Fruit fly (Drosophila melanogaster): ENCODE data around the gene CG6770.

The CG6770 gene

dm6 chr2L:12078123-12078658, 32.3 kb upstream of the CG6770 start:
- TF ChIP-seq CG15601 (tag; optimal IDR thresholded peaks at IDR 0.05), result no peak
- no peak for TF ChIP-seq ham (GFP tag; IDR thresholded peaks at IDR 0.05)
- no peak for TF ChIP-seq Max (GFP tag; optimal IDR thresholded peaks at IDR 0.05)
- TF ChIP-seq CG31224 (GFP tag; IDR thresholded peaks at IDR 0.05), result no peak
- TF ChIP-seq crol (GFP tag; IDR thresholded peaks at IDR 0.05), result peak; percentile 58
- TF ChIP-seq CG3281 (GFP tag; optimal IDR thresholded peaks at IDR 0.05), result no peak
- TF ChIP-seq z (GFP tag; IDR thresholded peaks at IDR 0.05), result no peak
- TF ChIP-seq Mrtf (GFP tag; IDR thresholded peaks at IDR 0.05), result 0 out of 3 replicates have a peak, but pooled peaks have one; percentile 33
- TF ChIP-seq scrt (GFP tag; optimal IDR thresholded peaks at IDR 0.05), result no peak
- no peak for TF ChIP-seq psq (GFP tag; optimal IDR thresholded peaks at IDR 0.05)
- TF ChIP-seq chinmo (GFP tag; IDR thresholded peaks at IDR 0.05; ENCODE audit: partially characterized antibody), result 0 out of 4 replicates have a peak, but pooled peaks have one; percentile 9
- TF ChIP-seq CTCF (GFP tag; optimal IDR thresholded peaks at IDR 0.05), result peak; percentile 82
- no peak for TF ChIP-seq org-1 (GFP tag; optimal IDR thresholded peaks at IDR 0.05)
- TF ChIP-seq Sry-β (GFP tag; optimal IDR thresholded peaks at IDR 0.05), result no peak
- TF ChIP-seq CG2199 (GFP tag; IDR thresholded peaks at IDR 0.05), result 0 out of 3 replicates have a peak, but pooled peaks have one; percentile 22
- TF ChIP-seq Hr39 (optimal IDR thresholded peaks at IDR 0.05), result peak; percentile 60
- peak; percentile 26 for TF ChIP-seq Med (GFP tag)
- TF ChIP-seq prd (optimal IDR thresholded peaks at IDR 0.05), result no peak
- TF ChIP-seq prd (GFP tag; IDR thresholded peaks at IDR 0.05), result peak; percentile 30; the same call in 1 of the 3 replicates

dm6 chr2L:12075850-12076249, 29.9 kb upstream of the CG6770 start, which contains the start of gene CG14947:
Gene CG14947, plus strand, starts transcription at chr2L:12076100.
- 0 out of 2 replicates have a peak, but pooled peaks have one; percentile 25 for TF ChIP-seq Nf-YA (GFP tag; IDR thresholded peaks at IDR 0.05)
- no peak for TF ChIP-seq rib (GFP tag; IDR thresholded peaks at IDR 0.05)
- 0 out of 2 replicates have a peak, but pooled peaks have one; percentile 13 for TF ChIP-seq NFAT (GFP tag; IDR thresholded peaks at IDR 0.05)
- peak; percentile 72 for TF ChIP-seq Med (GFP tag)
- TF ChIP-seq Xbp1 (GFP tag; optimal IDR thresholded peaks at IDR 0.05), result peak; percentile 13
- peak; percentile 15 for TF ChIP-seq CG2712 (tag; optimal IDR thresholded peaks at IDR 0.05)
- peak; percentile 20 for TF ChIP-seq Sox102F (GFP tag; optimal IDR thresholded peaks at IDR 0.05)
- TF ChIP-seq bsh (GFP tag; optimal IDR thresholded peaks at IDR 0.05), result peak in 1 of 2 experiments; percentile 20
- peak; percentile 30 for TF ChIP-seq zen (tag; optimal IDR thresholded peaks at IDR 0.05)
- peak; percentile 29 for TF ChIP-seq CG9727 (GFP tag; optimal IDR thresholded peaks at IDR 0.05)
- peak; percentile 11 for TF ChIP-seq lab (GFP tag; optimal IDR thresholded peaks at IDR 0.05)
- TF ChIP-seq tgo (GFP tag; IDR thresholded peaks at IDR 0.05), result 0 out of 3 replicates have a peak, but pooled peaks have one; percentile 14
- TF ChIP-seq Blimp-1 (GFP tag; optimal IDR thresholded peaks at IDR 0.05), result peak; percentile 42
- 0 out of 2 replicates have a peak, but pooled peaks have one; percentile 40 for TF ChIP-seq chm (GFP tag; IDR thresholded peaks at IDR 0.05)
- TF ChIP-seq row (GFP tag; IDR thresholded peaks at IDR 0.05), result peak; percentile 36; the same call in 1 of the 3 replicates
- TF ChIP-seq CG32772 (GFP tag; IDR thresholded peaks at IDR 0.05), result 0 out of 2 replicates have a peak, but pooled peaks have one; percentile 17
- peak; percentile 75 for TF ChIP-seq sens (GFP tag)
- peak; percentile 27 for TF ChIP-seq gem (tag; optimal IDR thresholded peaks at IDR 0.05)
- TF ChIP-seq Dp (GFP tag; optimal IDR thresholded peaks at IDR 0.05), result no peak
- peak; percentile 10 for TF ChIP-seq CG33557 (GFP tag; optimal IDR thresholded peaks at IDR 0.05)
- peak; percentile 43 for TF ChIP-seq Vsx1 (GFP tag; optimal IDR thresholded peaks at IDR 0.05)
- 0 out of 3 replicates have a peak, but pooled peaks have one; percentile 32 for TF ChIP-seq CG6175 (GFP tag; IDR thresholded peaks at IDR 0.05)
- 0 out of 2 replicates have a peak, but pooled peaks have one; percentile 28 for TF ChIP-seq Awh (GFP tag; IDR thresholded peaks at IDR 0.05)
- TF ChIP-seq Taf1 (GFP tag; IDR thresholded peaks at IDR 0.05), result no peak
- 0 out of 2 replicates have a peak, but pooled peaks have one; percentile 18 for TF ChIP-seq Ptx1 (GFP tag; IDR thresholded peaks at IDR 0.05)
- peak; percentile 59 for TF ChIP-seq CG17385 (GFP tag; optimal IDR thresholded peaks at IDR 0.05)
- no peak for TF ChIP-seq kni (GFP tag; optimal IDR thresholded peaks at IDR 0.05)
- peak; percentile 27; the same call in 1 of the 2 replicates for TF ChIP-seq ap (GFP tag; IDR thresholded peaks at IDR 0.05)
- peak; percentile 18; the same call in 1 of the 2 replicates for TF ChIP-seq crol (GFP tag; IDR thresholded peaks at IDR 0.05)
- peak; percentile 27 for TF ChIP-seq gsb-n (tag; optimal IDR thresholded peaks at IDR 0.05)
- no peak for TF ChIP-seq CG3407 (GFP tag; optimal IDR thresholded peaks at IDR 0.05)
- TF ChIP-seq CG10431 (GFP tag; optimal IDR thresholded peaks at IDR 0.05), result peak; percentile 2
- TF ChIP-seq phol (tag; optimal IDR thresholded peaks at IDR 0.05), result peak; percentile 9
